Worm (Caenorhabditis elegans): ENCODE results near the gene Y113G7A.14.

Y113G7A.14 gene

DNA sequence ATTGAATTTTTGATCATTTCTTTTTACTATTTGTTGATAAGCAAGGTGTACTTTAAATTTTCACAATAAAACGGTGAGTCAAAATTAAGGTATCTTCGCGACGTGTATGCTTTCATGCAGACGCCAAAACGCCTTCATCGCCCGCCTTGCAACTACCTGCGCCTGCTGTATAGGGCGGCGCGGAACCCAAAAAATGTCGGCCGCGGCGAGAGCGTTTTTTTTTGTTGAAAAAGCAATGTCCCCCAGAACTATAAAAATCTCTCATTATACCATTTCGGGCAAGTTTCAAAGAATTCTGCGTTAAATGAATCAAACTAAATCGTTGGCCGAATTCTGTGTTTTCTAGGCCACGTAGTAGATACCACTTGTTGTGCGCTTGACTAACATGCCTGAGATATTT lies 5.5 kb upstream of the Y113G7A.14 start:
- TF ChIP-seq dao-5 (tag; optimal IDR thresholded peaks at IDR 0.05) (no peak), W03F9.2 (tag; optimal IDR thresholded peaks at IDR 0.05) (no peak), him-1 (tag; optimal IDR thresholded peaks at IDR 0.05) (no peak)

DNA sequence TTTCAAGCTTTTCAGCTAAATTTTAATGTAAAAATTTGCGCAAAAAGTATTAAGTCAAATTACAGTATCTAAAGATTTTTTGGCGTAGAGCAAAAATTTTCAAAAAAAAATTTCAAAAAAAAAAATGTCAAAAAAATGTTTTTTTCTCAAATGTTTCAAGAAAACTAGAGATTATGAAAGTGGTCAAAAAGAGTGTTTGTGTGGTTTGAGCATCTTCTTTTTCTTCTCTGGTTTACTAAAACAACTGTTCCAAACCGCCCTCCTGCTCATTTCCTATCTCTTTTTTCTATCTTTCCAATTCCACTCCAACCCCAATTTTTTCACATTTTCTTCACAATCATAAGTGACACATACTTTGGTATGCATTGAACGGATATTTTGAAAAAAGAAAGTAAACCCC lies 4.0 kb upstream of the Y113G7A.14 start, which contains the start of gene Y113G7A.12:
Gene Y113G7A.12 (plus strand): TSS at position 301 of the 400 bp plus-strand sequence.
- no peak for TF ChIP-seq him-1 (tag; optimal IDR thresholded peaks at IDR 0.05)
- TF ChIP-seq W03F9.2 (tag; optimal IDR thresholded peaks at IDR 0.05): no peak
- no peak for TF ChIP-seq dao-5 (tag; optimal IDR thresholded peaks at IDR 0.05)

DNA sequence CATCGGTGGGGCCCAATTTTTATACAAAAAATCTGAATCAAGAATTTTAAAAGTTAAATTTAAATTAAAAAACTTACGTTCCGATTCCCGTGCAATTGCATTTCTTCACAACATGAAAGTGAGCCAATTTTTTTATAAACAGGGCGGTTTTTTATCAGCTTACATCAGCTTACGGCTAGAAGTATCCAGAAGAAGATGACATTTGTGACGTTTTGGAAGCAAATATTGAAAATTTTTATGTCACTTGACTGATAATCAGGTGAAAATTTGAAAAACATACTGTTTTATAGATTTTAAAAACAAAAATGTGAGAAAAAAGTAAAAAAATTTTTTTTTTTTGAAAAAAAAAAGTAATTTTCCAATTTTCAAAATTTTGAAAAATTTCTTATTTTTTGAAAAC lies 3.0 kb downstream of the Y113G7A.14 start, which contains the start of gene Y113G7A.22:
Gene Y113G7A.22 (minus strand): TSS at position 101 of the 400 bp plus-strand sequence.
- TF ChIP-seq him-1 (tag; optimal IDR thresholded peaks at IDR 0.05): no peak
- no peak for TF ChIP-seq W03F9.2 (tag; optimal IDR thresholded peaks at IDR 0.05)
- TF ChIP-seq dao-5 (tag; optimal IDR thresholded peaks at IDR 0.05): no peak

DNA sequence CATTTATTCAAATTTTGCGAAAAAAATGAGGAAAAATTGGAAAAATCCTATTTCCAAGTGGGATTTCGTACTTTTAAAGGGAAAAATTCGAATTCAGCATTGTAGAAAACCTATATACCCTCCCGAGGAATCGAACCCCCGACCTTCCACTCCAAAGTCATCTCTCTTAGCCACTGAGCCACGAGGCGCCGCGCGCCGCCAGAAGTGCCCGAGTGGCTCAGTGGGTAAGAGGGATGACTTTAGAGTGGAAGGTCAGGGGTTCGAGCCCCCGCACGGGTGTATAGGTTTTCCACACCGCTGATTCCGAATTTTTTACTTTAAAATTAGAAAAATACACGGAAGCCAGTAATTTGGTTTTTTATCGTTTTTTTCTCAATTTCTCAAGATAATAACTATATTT lies 3.5 kb downstream of the Y113G7A.14 start:
- no peak for TF ChIP-seq him-1 (tag; optimal IDR thresholded peaks at IDR 0.05)
- TF ChIP-seq dao-5 (tag; optimal IDR thresholded peaks at IDR 0.05): no peak
- no peak for TF ChIP-seq W03F9.2 (tag; optimal IDR thresholded peaks at IDR 0.05)

DNA sequence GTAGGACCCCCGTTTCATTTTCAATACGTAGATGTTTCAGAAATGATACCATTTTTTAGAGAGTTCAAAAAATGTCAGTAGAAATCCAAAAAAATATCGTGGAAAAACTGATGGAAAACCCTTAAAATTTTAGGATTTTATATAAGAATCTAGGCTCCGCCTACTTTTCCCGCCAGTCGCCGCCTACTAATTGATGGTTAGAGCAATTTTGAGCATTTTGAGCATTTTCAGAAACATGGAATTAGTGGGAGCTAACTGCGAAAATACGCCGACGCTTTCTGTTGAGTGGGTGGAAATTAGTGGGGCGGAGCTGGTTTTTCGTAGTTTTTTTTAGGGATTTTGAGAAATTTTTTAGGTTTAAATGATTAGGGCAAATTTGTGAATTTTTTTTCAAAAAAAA lies 5.1 kb downstream of the Y113G7A.14 start, which contains the start of gene ssu-1:
Gene ssu-1 (minus strand): TSS at position 101 of the 400 bp plus-strand sequence.
- TF ChIP-seq dao-5 (tag; optimal IDR thresholded peaks at IDR 0.05) (no peak), W03F9.2 (tag; optimal IDR thresholded peaks at IDR 0.05) (no peak), him-1 (tag; optimal IDR thresholded peaks at IDR 0.05) (no peak)

DNA sequence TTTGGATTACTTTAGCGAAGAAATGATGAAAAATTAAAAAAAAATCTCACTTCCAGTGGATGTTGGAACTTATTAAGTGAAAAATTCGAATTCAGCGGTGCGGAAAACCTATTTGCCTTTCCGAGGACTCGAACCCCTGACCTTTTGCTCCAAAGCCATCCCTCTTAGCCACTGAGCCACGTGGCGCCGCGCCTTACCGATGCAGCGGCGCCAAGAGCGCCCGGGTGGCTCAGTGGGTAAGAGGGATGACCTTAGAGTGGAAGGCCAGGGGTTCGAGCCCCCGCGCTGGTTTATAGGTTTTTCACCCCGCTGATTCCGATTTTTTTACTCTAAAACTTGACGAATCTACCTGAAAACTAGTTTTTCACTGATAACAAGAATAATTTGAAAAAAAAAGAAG lies 10.7 kb downstream of the Y113G7A.14 start:
- TF ChIP-seq dao-5 (tag; optimal IDR thresholded peaks at IDR 0.05) (no peak), W03F9.2 (tag; optimal IDR thresholded peaks at IDR 0.05) (no peak), him-1 (tag; optimal IDR thresholded peaks at IDR 0.05) (no peak)

DNA sequence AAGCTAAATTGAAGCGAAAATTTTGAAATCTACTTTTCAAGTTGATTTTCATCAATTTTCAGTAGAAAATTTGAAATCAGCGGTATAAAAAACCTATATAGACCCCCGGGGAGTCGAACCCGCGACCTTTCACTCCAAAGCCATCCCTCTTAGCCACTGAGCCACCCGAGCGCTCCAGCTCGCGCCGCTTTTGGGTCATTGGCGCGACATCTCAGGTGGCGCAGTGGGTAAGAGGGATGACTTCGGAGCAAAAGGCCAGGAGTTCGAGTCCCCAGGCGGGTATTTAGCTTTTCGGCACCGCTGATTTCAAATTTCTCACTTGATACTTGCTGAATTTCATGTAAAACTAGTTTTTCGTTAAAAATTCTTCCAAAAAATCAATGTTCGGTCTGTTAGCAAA lies 11.6 kb downstream of the Y113G7A.14 start:
- TF ChIP-seq him-1 (tag; optimal IDR thresholded peaks at IDR 0.05) (no peak), W03F9.2 (tag; optimal IDR thresholded peaks at IDR 0.05) (no peak), dao-5 (tag; optimal IDR thresholded peaks at IDR 0.05) (no peak)

DNA sequence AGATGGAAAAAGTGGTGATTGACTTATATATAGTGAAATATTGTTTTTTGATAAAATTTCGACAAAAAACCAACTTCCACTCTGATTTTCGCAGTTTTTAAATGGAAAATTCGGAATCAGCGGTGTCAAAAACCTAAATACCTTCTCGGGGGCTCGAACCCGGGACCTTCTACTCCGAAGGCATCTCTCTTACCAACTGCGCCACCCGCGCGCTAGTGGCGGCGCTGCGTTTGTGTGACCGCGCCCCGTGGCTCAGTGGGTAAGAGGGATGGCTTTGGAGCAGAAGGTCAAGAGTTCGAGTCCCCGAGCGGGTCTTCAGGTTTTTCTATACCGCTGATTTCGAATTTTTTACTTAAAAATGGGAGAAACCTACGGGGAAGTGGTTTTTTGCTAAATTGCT lies 13.1 kb downstream of the Y113G7A.14 start:
- no peak for TF ChIP-seq him-1 (tag; optimal IDR thresholded peaks at IDR 0.05)
- TF ChIP-seq dao-5 (tag; optimal IDR thresholded peaks at IDR 0.05): no peak
- TF ChIP-seq W03F9.2 (tag; optimal IDR thresholded peaks at IDR 0.05): no peak

DNA sequence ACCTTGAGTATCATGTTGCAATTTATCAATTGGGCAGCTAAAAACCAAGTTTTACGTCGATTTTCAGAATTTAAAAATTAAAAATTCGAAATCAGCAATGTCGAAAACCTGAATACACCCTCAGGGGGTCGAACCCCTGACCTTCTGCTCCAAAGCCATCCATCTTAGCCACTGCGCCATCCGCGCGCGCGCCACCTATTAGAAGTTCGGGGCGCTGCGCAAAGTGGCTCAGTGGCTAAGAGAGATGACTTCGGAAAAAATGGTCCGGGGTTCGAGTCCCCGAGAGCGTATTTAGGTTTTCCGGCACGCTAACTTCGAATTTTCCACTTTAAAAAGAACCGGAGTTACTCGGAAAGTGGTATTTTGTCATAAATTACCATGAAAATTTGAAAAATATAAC lies 13.9 kb downstream of the Y113G7A.14 start:
- TF ChIP-seq dao-5 (tag; optimal IDR thresholded peaks at IDR 0.05): no peak
- no peak for TF ChIP-seq him-1 (tag; optimal IDR thresholded peaks at IDR 0.05)
- no peak for TF ChIP-seq W03F9.2 (tag; optimal IDR thresholded peaks at IDR 0.05)

DNA sequence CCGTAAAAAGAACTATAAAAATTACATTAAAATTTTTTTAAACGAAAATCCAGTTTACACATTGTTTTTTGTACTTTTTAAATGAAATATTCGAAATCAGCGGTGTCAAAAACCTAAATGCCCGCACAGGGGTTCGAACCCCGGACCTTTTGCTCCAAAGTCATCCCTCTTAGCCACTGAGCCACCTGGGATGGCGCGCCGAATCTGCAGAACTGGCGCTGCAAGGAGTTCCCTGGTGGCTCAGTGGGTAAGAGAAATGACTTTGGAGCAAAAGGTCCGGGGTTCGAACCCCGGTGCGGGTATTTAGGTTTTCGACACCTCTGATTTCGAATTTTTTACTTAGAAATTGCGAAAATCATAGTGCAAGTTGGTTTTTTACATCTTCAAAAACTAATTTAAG lies 14.6 kb downstream of the Y113G7A.14 start:
- TF ChIP-seq him-1 (tag; optimal IDR thresholded peaks at IDR 0.05): no peak
- no peak for TF ChIP-seq W03F9.2 (tag; optimal IDR thresholded peaks at IDR 0.05)
- TF ChIP-seq dao-5 (tag; optimal IDR thresholded peaks at IDR 0.05): no peak

DNA sequence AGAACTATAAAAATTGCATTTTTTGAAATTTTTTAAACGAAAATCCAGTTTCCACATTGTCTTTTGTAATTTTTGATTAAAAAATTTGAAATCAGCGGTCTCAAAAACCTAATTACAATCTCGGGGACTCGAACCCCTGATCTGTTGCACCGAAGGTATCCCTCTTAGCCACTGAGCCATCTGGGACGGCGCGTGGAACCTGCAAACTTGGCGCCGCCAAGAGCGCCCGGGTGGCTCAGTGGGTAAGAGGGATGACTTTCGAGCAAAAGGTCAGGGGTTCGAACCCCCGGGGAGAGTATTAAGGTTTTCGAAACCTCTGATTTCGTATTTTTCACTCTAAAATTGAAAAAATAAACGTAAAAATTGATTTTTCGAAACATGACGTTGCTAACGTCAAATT lies 15.2 kb downstream of the Y113G7A.14 start:
- TF ChIP-seq W03F9.2 (tag; optimal IDR thresholded peaks at IDR 0.05) (no peak), him-1 (tag; optimal IDR thresholded peaks at IDR 0.05) (no peak), dao-5 (tag; optimal IDR thresholded peaks at IDR 0.05) (no peak)

DNA sequence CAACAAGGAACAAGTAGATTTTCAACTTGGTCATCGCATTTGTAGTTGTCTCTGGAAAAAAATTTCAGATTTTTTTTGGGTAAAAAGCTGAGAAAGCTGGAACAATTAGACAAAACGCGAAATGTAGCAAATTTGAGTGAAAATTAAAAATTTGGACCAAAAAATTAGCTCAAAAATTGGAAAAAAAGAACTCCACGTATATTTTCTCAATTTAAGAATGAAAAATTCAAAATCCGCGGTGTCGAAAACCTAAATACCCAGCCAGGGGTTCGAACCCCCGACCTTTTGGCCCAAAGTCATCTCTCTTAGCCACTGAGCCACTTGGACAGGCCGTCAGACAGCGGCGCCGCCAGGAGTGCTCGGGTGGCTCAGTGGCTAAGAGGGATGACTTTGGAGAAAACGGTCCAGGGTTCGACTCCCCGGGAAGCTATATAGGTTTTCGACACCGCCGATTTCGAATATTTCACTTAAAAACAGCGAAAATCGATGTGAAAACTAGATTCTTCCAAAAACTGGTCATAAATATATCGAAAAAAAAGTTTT lies 17.6 kb downstream of the Y113G7A.14 start, which contains the start of gene ncx-1:
Gene ncx-1 (minus strand): TSS at position 51 of the 543 bp plus-strand sequence.
- TF ChIP-seq dao-5 (tag; optimal IDR thresholded peaks at IDR 0.05) (no peak), him-1 (tag; optimal IDR thresholded peaks at IDR 0.05) (no peak), W03F9.2 (tag; optimal IDR thresholded peaks at IDR 0.05) (no peak)

DNA sequence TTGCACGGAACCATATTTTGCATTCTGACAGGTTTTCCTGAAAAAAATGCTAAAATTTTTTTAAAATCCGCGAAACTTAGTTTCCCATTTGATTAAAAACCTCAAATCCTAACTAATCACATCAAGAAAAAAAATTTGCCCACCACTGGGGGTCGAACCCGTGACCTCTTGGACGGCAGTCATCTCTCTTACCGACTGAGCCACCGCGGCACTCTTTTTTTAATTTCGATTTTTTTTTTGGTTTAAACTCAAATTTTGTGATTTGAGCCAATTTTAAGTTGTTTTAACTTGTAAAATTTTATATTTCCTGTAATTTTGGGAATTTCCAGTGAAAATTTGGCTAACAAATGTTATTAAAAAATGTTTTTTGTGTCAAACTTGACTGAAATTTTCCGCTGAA lies 18.5 kb downstream of the Y113G7A.14 start:
- TF ChIP-seq W03F9.2 (tag; optimal IDR thresholded peaks at IDR 0.05): no peak
- no peak for TF ChIP-seq him-1 (tag; optimal IDR thresholded peaks at IDR 0.05)
- no peak for TF ChIP-seq dao-5 (tag; optimal IDR thresholded peaks at IDR 0.05)

DNA sequence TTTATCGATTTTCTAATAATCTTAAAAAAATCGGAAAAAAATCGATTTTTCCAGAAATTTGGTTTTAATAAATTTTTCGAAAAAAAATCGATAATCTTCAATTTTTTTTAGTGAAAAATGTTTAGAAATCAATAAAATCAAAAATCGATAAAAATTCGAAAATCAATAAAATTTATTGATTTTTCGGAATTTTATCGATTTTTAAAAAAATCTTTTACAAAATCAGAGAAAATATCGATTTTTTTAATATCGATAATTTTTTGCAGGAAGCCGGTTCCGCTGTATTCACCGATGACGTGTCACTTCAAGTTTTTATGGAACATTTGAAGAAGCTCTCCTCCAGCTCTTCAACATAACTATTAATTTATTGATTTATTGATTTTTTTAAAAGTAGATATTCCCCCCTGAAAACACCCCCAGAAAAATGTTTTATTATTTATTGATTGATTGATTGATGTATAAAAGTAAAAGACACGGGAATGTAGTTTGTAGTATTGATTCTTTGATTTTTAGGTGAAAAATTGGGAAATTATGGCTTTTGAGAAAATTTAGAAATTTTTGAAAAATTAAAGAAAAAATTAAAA lies 33.0 kb downstream of the Y113G7A.14 start:
- TF ChIP-seq him-1 (tag; optimal IDR thresholded peaks at IDR 0.05) (no peak), dao-5 (tag; optimal IDR thresholded peaks at IDR 0.05) (no peak), W03F9.2 (tag; optimal IDR thresholded peaks at IDR 0.05) (no peak)

DNA sequence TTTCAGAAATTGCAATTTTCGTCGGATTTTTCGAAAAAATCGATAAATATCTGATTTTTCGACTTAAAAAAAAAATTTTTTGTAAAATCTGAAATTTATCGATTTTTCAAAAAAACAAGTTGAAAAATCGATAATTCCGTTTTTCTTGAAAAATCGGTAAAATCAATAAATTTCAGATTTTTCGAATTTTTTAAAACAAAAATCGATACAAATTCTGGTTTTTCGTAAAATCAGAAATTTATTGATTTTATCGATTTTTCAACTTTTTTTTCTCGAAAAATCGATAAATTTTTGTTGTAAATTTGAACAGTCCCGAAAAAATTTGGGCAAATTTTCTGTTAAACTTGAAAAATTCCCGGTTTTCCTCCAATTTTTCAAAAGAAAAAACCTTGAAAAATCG lies 33.8 kb downstream of the Y113G7A.14 start:
- TF ChIP-seq dao-5 (tag; optimal IDR thresholded peaks at IDR 0.05) (no peak), him-1 (tag; optimal IDR thresholded peaks at IDR 0.05) (no peak), W03F9.2 (tag; optimal IDR thresholded peaks at IDR 0.05) (no peak)
